Fruit fly (Drosophila melanogaster) whole organism, prepupa: ENCODE results near the gene Spn88Eb.

ENCODE experiments used
- Blimp-1 ChIP-seq: fragments of 200-800 bp; sonication (Bioruptor generic); optimal IDR thresholded peaks from 3 replicates; lab custom pipeline; 2017; ENCODE audit warnings: missing biosample characterization, missing genetic modification characterization, mild to moderate bottlenecking, moderate library complexity, missing genetic modification reagents
- CG11294 ChIP-seq: fragments of 200-800 bp; sonication (Bioruptor generic); IDR thresholded peaks from 2 replicates; pipeline ENCODE4 v1.3.6; 2022; ENCODE audit warnings: missing biosample characterization, missing genetic modification characterization
- CG15336 ChIP-seq: fragments of 200-800 bp; sonication (Bioruptor generic); IDR thresholded peaks from 2 replicates; pipeline ENCODE4 v1.3.6; 2022; ENCODE audit warnings: missing biosample characterization, missing genetic modification characterization
- CG1621 ChIP-seq: fragments of 200-800 bp; sonication (Bioruptor generic); optimal IDR thresholded peaks from 3 replicates; lab custom pipeline; 2018; ENCODE audit warnings: missing biosample characterization, mild to moderate bottlenecking, missing genetic modification characterization
- CG16779 ChIP-seq: fragments of 200-800 bp; sonication (Bioruptor generic); optimal IDR thresholded peaks from 3 replicates; lab custom pipeline; 2017; ENCODE audit warnings: missing biosample characterization, mild to moderate bottlenecking, missing genetic modification characterization
- CG3032 ChIP-seq: fragments of 200-800 bp; optimal IDR thresholded peaks from 2 replicates; lab custom pipeline; 2019; ENCODE audit warnings: missing biosample characterization, mild to moderate bottlenecking, missing genetic modification characterization, moderate library complexity
- CG32006 ChIP-seq: fragments of 200-800 bp; sonication (Bioruptor generic); optimal IDR thresholded peaks from 3 replicates; lab custom pipeline; 2017; ENCODE audit warnings: missing biosample characterization, mild to moderate bottlenecking, missing genetic modification characterization
- CG34406 ChIP-seq: fragments of 200-800 bp; sonication (Bioruptor generic); optimal IDR thresholded peaks from 3 replicates; lab custom pipeline; 2016; ENCODE audit warnings: missing biosample characterization, missing genetic modification characterization
- CG3919 ChIP-seq: fragments of 200-800 bp; sonication (Bioruptor generic); optimal IDR thresholded peaks from 3 replicates; lab custom pipeline; 2016; ENCODE audit warnings: missing biosample characterization, missing genetic modification characterization
- CG4318 ChIP-seq: fragments of 200-800 bp; sonication (Bioruptor generic); optimal IDR thresholded peaks from 3 replicates; lab custom pipeline; 2017; ENCODE audit warnings: missing biosample characterization, mild to moderate bottlenecking, missing genetic modification characterization
- CG6163 ChIP-seq: fragments of 200-800 bp; sonication (Bioruptor generic); IDR thresholded peaks from 3 replicates; pipeline ENCODE4 v1.3.6; 2022; ENCODE audit warnings: missing biosample characterization, missing genetic modification characterization
- CG6808 ChIP-seq: fragments of 200-800 bp; sonication (Bioruptor generic); optimal IDR thresholded peaks from 3 replicates; lab custom pipeline; 2017; ENCODE audit warnings: missing biosample characterization, missing genetic modification characterization, mild to moderate bottlenecking, moderate library complexity, missing genetic modification reagents
- CG6854 ChIP-seq: fragments of 200-800 bp; sonication (Bioruptor generic); optimal IDR thresholded peaks from 2 replicates; lab custom pipeline; 2017; ENCODE audit warnings: missing biosample characterization, mild to moderate bottlenecking, missing genetic modification characterization
- CG7368 ChIP-seq: fragments of 200-800 bp; sonication (Bioruptor generic); optimal IDR thresholded peaks from 3 replicates; lab custom pipeline; 2016; ENCODE audit warnings: missing biosample characterization, missing genetic modification characterization
- CG8319 ChIP-seq: fragments of 200-800 bp; sonication (Bioruptor generic); optimal IDR thresholded peaks from 3 replicates; lab custom pipeline; 2016; ENCODE audit warnings: missing biosample characterization, missing genetic modification characterization
- CG8632 ChIP-seq: fragments of 200-800 bp; sonication (Bioruptor generic); optimal IDR thresholded peaks from 3 replicates; lab custom pipeline; 2016; ENCODE audit warnings: missing biosample characterization, missing genetic modification characterization
- Eip78C ChIP-seq: fragments of 200-800 bp; sonication (Bioruptor generic); peaks from one replicate; lab custom pipeline; 2016; ENCODE audit warnings: missing biosample characterization, missing genetic modification characterization
- Eip93F ChIP-seq: fragments of 200-800 bp; sonication (Bioruptor generic); optimal IDR thresholded peaks from 2 replicates; lab custom pipeline; 2016; ENCODE audit warnings: missing biosample characterization, mild to moderate bottlenecking, missing genetic modification characterization
- Ets21C ChIP-seq: fragments of 200-800 bp; sonication (Bioruptor generic); optimal IDR thresholded peaks from 3 replicates; lab custom pipeline; 2016; ENCODE audit warnings: missing biosample characterization, missing genetic modification characterization
- Hr39 ChIP-seq: fragments of 200-800 bp; sonication (Bioruptor generic); optimal IDR thresholded peaks from 2 replicates; lab custom pipeline; 2016; ENCODE audit warnings: missing biosample characterization, missing genetic modification characterization
- Hr4 ChIP-seq: fragments of 200-800 bp; sonication (Bioruptor generic); optimal IDR thresholded peaks from 3 replicates; lab custom pipeline; 2016; ENCODE audit warnings: missing biosample characterization, missing genetic modification characterization
- Met ChIP-seq: fragments of 200-800 bp; sonication (Bioruptor generic); optimal IDR thresholded peaks from 3 replicates; lab custom pipeline; 2016; ENCODE audit warnings: missing biosample characterization, missing genetic modification characterization
- Smox ChIP-seq: fragments of 200-800 bp; sonication (Bioruptor generic); optimal IDR thresholded peaks from 3 replicates; lab custom pipeline; 2016; ENCODE audit warnings: missing biosample characterization, missing genetic modification characterization
- achi ChIP-seq: fragments of 200-800 bp; sonication (Bioruptor generic); optimal IDR thresholded peaks from 3 replicates; lab custom pipeline; 2016; ENCODE audit warnings: missing biosample characterization, missing genetic modification characterization
- cyc ChIP-seq: fragments of 200-800 bp; sonication (Bioruptor generic); optimal IDR thresholded peaks from 3 replicates; lab custom pipeline; 2016; ENCODE audit warnings: missing biosample characterization, missing genetic modification characterization
- dsx ChIP-seq: fragments of 200-800 bp; optimal IDR thresholded peaks from 3 replicates; lab custom pipeline; 2019; ENCODE audit warnings: missing biosample characterization, mild to moderate bottlenecking, missing genetic modification characterization, moderate library complexity; ENCODE audit not compliant: poor library complexity, severe bottlenecking
- eg ChIP-seq: fragments of 200-800 bp; sonication (Bioruptor generic); IDR thresholded peaks from 3 replicates; pipeline ENCODE4 v1.3.6; 2022; ENCODE audit warnings: missing biosample characterization, missing genetic modification characterization
- fd59A ChIP-seq: fragments of 200-800 bp; sonication (Bioruptor generic); optimal IDR thresholded peaks from 2 replicates; lab custom pipeline; 2017; ENCODE audit warnings: missing biosample characterization, mild to moderate bottlenecking, missing genetic modification characterization, missing genetic modification reagents
- fkh ChIP-seq: fragments of 200-800 bp; sonication (Bioruptor generic); optimal IDR thresholded peaks from 3 replicates; lab custom pipeline; 2017; ENCODE audit warnings: missing biosample characterization, mild to moderate bottlenecking, missing genetic modification characterization, moderate library complexity
- lz ChIP-seq: fragments of 200-800 bp; sonication (Bioruptor generic); optimal IDR thresholded peaks from 3 replicates; lab custom pipeline; 2016; ENCODE audit warnings: missing biosample characterization, missing genetic modification characterization
- spab ChIP-seq: fragments of 200-800 bp; sonication (Bioruptor generic); optimal IDR thresholded peaks from 2 replicates; lab custom pipeline; 2017; ENCODE audit warnings: missing biosample characterization, mild to moderate bottlenecking, missing genetic modification characterization, missing genetic modification reagents
- ss ChIP-seq, 2 experiments: fragments of 200-800 bp; sonication (Bioruptor generic); optimal IDR thresholded peaks; 2 replicates in 1 of 2; 3 replicates in 1 of 2; lab custom pipeline; 2017 to 2018; ENCODE audit warnings: mild to moderate bottlenecking in 2 of 2, missing biosample characterization in 2 of 2, missing genetic modification characterization in 2 of 2, moderate library complexity in 1 of 2
- svp ChIP-seq: fragments of 200-800 bp; sonication (Bioruptor generic); peaks from one replicate; lab custom pipeline; 2016; ENCODE audit warnings: missing biosample characterization, missing genetic modification characterization
- vri ChIP-seq: fragments of 200-800 bp; sonication (Bioruptor generic); optimal IDR thresholded peaks from 3 replicates; lab custom pipeline; 2016; ENCODE audit warnings: missing biosample characterization, mild to moderate bottlenecking, missing genetic modification characterization

Gene Spn88Eb

DNA sequence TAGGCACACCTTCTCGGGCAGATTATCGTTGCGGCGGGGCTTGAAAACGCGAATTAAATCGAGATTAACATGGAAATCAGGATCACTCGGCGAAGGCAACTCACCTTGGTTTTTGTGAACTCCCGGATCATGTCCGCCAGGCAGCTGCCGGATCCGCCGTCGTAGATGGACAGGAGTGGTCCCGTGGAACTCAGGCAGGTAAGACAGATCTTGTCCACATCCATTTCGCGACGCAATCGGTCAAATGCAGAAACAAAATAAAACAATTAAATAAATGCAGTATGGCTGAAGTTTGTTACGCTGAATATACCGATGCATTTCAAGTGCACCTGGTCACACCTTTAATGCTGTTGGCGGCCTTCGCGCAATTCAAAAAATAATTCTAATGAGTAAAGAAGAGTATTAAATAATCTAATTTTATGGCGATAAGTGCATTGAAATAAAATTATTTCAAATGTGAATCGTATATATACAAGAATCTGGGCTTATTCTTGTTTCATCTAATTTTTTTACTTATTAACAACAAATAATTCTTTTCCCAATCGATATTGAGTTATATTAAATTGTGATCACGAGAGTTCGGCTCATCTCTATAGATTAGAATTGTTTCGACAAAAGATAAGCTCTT is 4.9 kb upstream of the Spn88Eb start, which contains the start of the genes CG6654 and CG4210 (continued):
- TF ChIP-seq CG8632 (GFP tag; lab: Kevin White, UChicago) (no peak), CG6808 (GFP tag; lab: Kevin White, UChicago) (no peak)
- TF ChIP-seq, all 60 proteins: peak for 5

DNA sequence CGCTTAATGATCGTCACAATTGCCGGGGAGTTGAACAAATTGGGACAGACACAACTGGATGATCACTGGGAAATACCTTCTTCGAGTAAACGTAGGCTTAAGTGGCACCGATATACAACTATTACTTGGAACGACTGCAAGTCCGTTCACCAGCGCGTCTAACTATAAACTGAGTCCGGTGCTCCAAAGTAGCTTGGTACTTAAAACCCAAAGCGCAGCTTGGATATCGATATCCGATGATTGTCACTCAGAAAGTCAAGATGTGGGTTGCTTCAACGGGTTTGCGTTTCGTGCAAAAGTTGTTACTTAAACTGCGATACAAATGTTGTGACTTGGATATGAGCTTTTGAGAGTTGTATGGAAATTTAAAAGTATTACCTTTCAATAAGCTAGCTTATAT is 2.3 kb downstream of the Spn88Eb start, which contains the start of gene Spn88Ea:
Gene Spn88Ea (minus strand): TSS at position 175 of the 400 bp plus-strand sequence.
- peak; percentile 37; the same call in 2 of the 3 replicates for TF ChIP-seq CG6163 (GFP tag; lab: Robert Waterston, UW)
- peak; percentile 25 for TF ChIP-seq CG3919
- peak; percentile 46; the same call in 1 of the 3 replicates for TF ChIP-seq eg
- TF ChIP-seq lz (GFP tag; lab: Kevin White, UChicago): peak; percentile 1
- TF ChIP-seq CG15336 (GFP tag; lab: Robert Waterston, UW): peak; percentile 35; the same call in 1 of the 2 replicates
- peak; percentile 5 for TF ChIP-seq CG1621 (tag; lab: Kevin White, UChicago)
- TF ChIP-seq Eip78C: peak; percentile 59
- TF ChIP-seq svp (GFP tag; lab: Kevin White, UChicago): no peak
- peak; percentile 13 for TF ChIP-seq dsx
- TF ChIP-seq Hr39 (GFP tag; lab: Kevin White, UChicago): no peak

dm6 chr3R:15205223-15205622 is 3.3 kb downstream of the Spn88Eb start:
- TF ChIP-seq Met (GFP tag; lab: Kevin White, UChicago) (no peak), eg (0 out of 3 replicates have a peak, but pooled peaks have one; percentile 44), ss (GFP tag; optimal IDR thresholded peaks at IDR 0.05; lab: Kevin White, UChicago) (peak in 1 of 2 experiments; percentile 65), CG6854 (GFP tag; lab: Kevin White, UChicago) (peak; percentile 42), fd59A (no peak), vri (GFP tag; lab: Kevin White, UChicago) (peak; percentile 32), Blimp-1 (GFP tag; lab: Kevin White, UChicago) (peak; percentile 77)

DNA sequence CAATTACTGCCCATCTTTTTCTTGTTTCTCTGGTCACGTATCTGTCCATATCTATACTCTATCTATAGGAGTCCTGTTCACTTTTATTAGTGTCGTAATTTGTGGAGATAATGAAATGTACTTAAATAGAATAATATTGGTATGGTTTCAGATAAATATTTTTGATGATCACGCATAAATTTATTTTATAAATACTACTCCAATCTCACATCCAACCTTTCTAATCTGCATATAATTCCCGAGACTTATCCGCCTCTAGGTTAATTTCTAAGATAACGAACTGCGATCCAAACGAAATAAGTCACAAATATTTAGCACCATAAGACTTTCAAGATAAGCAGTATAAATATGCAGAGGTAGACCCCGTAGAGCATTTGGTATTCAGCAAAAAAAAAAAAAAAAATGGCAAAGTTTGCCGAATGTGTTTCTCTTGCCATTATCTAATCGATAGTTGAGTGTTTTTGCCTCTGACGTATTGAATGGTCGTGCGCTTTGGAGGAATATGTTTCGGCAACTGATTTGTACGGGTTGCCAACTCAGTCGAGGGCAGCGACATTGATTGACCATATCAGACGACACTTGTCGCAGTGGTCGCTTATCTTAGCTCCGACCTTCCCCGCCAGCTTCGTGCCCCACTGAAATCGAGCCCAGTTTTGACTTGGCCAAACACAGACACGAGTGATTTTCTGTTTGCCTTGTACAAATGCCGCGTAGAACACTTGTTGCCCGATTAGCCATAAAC is 10.3 kb downstream of the Spn88Eb start:
- TF ChIP-seq CG32006 (GFP tag; lab: Kevin White, UChicago) (peak; percentile 23), fkh (peak; percentile 58), lz (GFP tag; lab: Kevin White, UChicago) (no peak), eg (no peak; the same call in 2 of the 3 replicates), Eip93F (GFP tag; lab: Kevin White, UChicago) (peak; percentile 18), Eip78C (peak; percentile 56), vri (GFP tag; lab: Kevin White, UChicago) (peak; percentile 75), CG6808 (GFP tag; lab: Kevin White, UChicago) (no peak), Hr39 (GFP tag; lab: Kevin White, UChicago) (no peak), Hr4 (peak; percentile 45)

- no peak for TF ChIP-seq spab (GFP tag; lab: Kevin White, UChicago)
- TF ChIP-seq fd59A: no peak
- peak; percentile 60 for TF ChIP-seq Eip78C
- peak; percentile 22 for TF ChIP-seq CG6808 (GFP tag; lab: Kevin White, UChicago)
- no peak for TF ChIP-seq Ets21C (GFP tag; lab: Kevin White, UChicago)
- TF ChIP-seq CG4318 (GFP tag; lab: Kevin White, UChicago): no peak
- no peak for TF ChIP-seq achi (GFP tag; lab: Kevin White, UChicago)
- TF ChIP-seq CG34406 (GFP tag; lab: Kevin White, UChicago): no peak
- TF ChIP-seq CG1621 (tag; lab: Kevin White, UChicago): no peak
- TF ChIP-seq CG16779 (tag; lab: Kevin White, UChicago): no peak
- no peak for TF ChIP-seq Smox (GFP tag; lab: Kevin White, UChicago)
- no peak for TF ChIP-seq CG11294
- no peak for TF ChIP-seq CG3032
- TF ChIP-seq CG7368 (GFP tag; lab: Kevin White, UChicago): no peak
- peak; percentile 60 for TF ChIP-seq fkh
- TF ChIP-seq cyc: no peak
- no peak for TF ChIP-seq CG6163 (GFP tag; lab: Robert Waterston, UW)
- no peak for TF ChIP-seq CG8319
- TF ChIP-seq CG6854 (GFP tag; lab: Kevin White, UChicago): no peak
These were observed 11.2 kb downstream of the Spn88Eb start for dm6 chr3R:15197373-15197772.
